Fruit fly (Drosophila melanogaster): ENCODE data around the gene CG10116.

The CG10116 gene

DNA sequence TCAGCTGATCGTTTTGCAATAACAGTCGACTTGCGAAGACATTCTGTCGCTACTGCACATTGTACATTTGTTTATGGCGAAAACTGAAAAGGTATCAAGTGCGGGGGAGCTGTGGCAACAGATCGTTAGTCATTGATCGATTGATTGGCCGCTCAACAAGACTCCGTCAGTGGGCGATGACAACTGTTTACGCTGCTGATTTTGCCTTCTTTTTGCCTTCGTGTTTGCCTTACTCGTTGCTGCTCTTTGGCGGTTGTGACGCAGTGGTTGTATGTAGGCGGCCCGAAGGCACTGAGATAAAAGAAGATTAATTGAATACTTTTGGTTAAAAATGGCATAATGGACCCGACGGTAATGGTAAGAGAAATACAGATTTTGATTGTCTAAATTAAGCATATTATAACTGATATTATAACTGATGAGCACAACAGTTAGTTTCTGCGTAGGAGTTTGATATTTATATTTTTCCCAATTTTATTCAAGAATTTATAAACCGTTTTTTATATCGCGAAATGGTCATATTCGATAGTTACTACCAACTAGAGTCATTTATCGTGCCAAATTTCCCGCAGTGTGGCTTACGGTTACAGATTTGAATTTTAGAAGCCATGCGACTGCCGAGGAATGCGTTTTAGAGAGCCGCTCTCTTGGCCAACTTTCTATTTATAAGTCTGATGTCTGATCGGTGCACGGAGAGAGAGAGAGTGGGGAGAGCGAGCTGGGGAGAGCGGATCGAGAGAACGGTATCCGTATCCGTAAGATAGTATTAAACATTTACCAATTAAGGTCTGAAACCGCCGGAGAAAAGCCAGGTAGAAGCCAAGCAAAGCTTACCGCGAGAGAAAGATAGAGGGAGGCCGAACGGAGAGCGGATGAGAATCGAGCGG lies 19.8 kb upstream of the CG10116 start (continued):
- TF ChIP-seq Dfd (GFP tag; optimal IDR thresholded peaks at IDR 0.05) (no peak), sv (GFP tag; optimal IDR thresholded peaks at IDR 0.05) (peak; percentile 77), CG9705 (GFP tag; optimal IDR thresholded peaks at IDR 0.05) (no peak), GATAd (GFP tag; optimal IDR thresholded peaks at IDR 0.05) (no peak), dl (GFP tag; optimal IDR thresholded peaks at IDR 0.05; ENCODE audit: insufficient read depth in 1 of 2, partially characterized antibody in 2 of 2) (peak; percentile 91 to 95), pan (optimal IDR thresholded peaks at IDR 0.05) (no peak)

dm6 chr3L:13476070-13476469 lies 19.0 kb upstream of the CG10116 start:
- no peak for TF ChIP-seq tai (GFP tag; optimal IDR thresholded peaks at IDR 0.05)
- TF ChIP-seq rgr (GFP tag; optimal IDR thresholded peaks at IDR 0.05): no peak
- no peak for TF ChIP-seq br (GFP tag; optimal IDR thresholded peaks at IDR 0.05)

DNA sequence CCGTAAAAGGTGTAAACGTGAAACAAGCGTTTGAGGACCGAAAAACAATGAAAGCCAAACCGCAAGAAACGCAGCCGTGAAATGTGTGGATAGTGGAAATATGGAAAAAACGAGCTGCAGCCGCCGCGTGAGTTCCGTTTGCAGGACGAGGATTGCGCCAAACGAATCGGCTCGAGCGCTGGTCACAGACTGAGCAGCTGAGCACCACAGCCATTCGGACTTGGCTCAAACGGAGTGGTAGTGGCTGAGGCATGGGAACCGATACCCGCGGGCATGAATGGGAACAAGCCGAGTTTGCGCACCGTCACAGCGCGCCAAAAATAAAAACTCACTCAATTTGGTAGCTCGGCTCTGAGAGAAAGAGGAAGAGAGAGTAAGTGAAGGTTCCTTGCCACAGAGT lies 17.6 kb upstream of the CG10116 start, which contains the start of gene CG10089:
Gene CG10089, minus strand, starts transcription at position 181 of the 400 bp plus-strand sequence.
- TF ChIP-seq rgr (GFP tag; optimal IDR thresholded peaks at IDR 0.05) (no peak), woc (GFP tag; optimal IDR thresholded peaks at IDR 0.05) (no peak), Dfd (GFP tag; optimal IDR thresholded peaks at IDR 0.05) (no peak), Hr78 (GFP tag; optimal IDR thresholded peaks at IDR 0.05) (no peak), Vsx2 (GFP tag; optimal IDR thresholded peaks at IDR 0.05; ENCODE audit: partially characterized antibody) (peak; percentile 47), dsf (GFP tag; optimal IDR thresholded peaks at IDR 0.05; ENCODE audit: borderline replicate concordance) (no peak), h (GFP tag; optimal IDR thresholded peaks at IDR 0.05) (no peak), foxo (GFP tag; optimal IDR thresholded peaks at IDR 0.05) (no peak), Dif (GFP tag; optimal IDR thresholded peaks at IDR 0.05; ENCODE audit: partially characterized antibody) (peak; percentile 18), dl (GFP tag; optimal IDR thresholded peaks at IDR 0.05; ENCODE audit: insufficient read depth in 1 of 2, partially characterized antibody in 2 of 2) (peak in 1 of 2 experiments; percentile 4), OdsH (GFP tag; optimal IDR thresholded peaks at IDR 0.05) (no peak), Jra (GFP tag; optimal IDR thresholded peaks at IDR 0.05) (no peak), Sp1 (GFP tag; optimal IDR thresholded peaks at IDR 0.05) (no peak), sage (GFP tag; optimal IDR thresholded peaks at IDR 0.05) (no peak)

dm6 chr3L:13454755-13455154 lies 2.3 kb downstream of the CG10116 start:
- TF ChIP-seq Hr83 (GFP tag; optimal IDR thresholded peaks at IDR 0.05; ENCODE audit: poor library complexity, severe bottlenecking): no peak
- TF ChIP-seq Sp1 (GFP tag; optimal IDR thresholded peaks at IDR 0.05): no peak
- peak; percentile 23 for TF ChIP-seq Vsx2 (GFP tag; optimal IDR thresholded peaks at IDR 0.05; ENCODE audit: partially characterized antibody)
- no peak for TF ChIP-seq h (GFP tag; optimal IDR thresholded peaks at IDR 0.05)
- TF ChIP-seq N (GFP tag; optimal IDR thresholded peaks at IDR 0.05): peak; percentile 10

dm6 chr3L:13452281-13452680 lies 4.8 kb downstream of the CG10116 start:
- TF ChIP-seq Rel (GFP tag; optimal IDR thresholded peaks at IDR 0.05) (no peak), Rel (tag; optimal IDR thresholded peaks at IDR 0.05) (no peak), ey (GFP tag; optimal IDR thresholded peaks at IDR 0.05) (no peak), Hr83 (GFP tag; optimal IDR thresholded peaks at IDR 0.05; ENCODE audit: poor library complexity, severe bottlenecking) (no peak), Sp1 (GFP tag; optimal IDR thresholded peaks at IDR 0.05) (no peak), Abd-B (GFP tag; optimal IDR thresholded peaks at IDR 0.05) (no peak), psq (GFP tag; optimal IDR thresholded peaks at IDR 0.05) (no peak), Dfd (GFP tag; optimal IDR thresholded peaks at IDR 0.05) (no peak), foxo (GFP tag; optimal IDR thresholded peaks at IDR 0.05) (no peak), jim (GFP tag; optimal IDR thresholded peaks at IDR 0.05) (no peak), h (GFP tag; optimal IDR thresholded peaks at IDR 0.05) (no peak), Dif (GFP tag; optimal IDR thresholded peaks at IDR 0.05; ENCODE audit: partially characterized antibody) (no peak), brk (GFP tag; optimal IDR thresholded peaks at IDR 0.05) (no peak), HLH106 (tag; optimal IDR thresholded peaks at IDR 0.05) (no peak), dl (GFP tag; optimal IDR thresholded peaks at IDR 0.05; ENCODE audit: insufficient read depth in 1 of 2, partially characterized antibody in 2 of 2) (no peak), tai (GFP tag; optimal IDR thresholded peaks at IDR 0.05) (no peak)

Data from whole organism, wandering third instar larva.